Fruit fly (Drosophila melanogaster): ENCODE results near the gene Doc1.

Gene Doc1

dm6 chr3L:8996173-8996767 lies 44.9 kb upstream of the Doc1 start (continued):
- peak; percentile 74 for TF ChIP-seq CG11762 (GFP tag; optimal IDR thresholded peaks at IDR 0.05; ENCODE audit: insufficient read depth)
- peak; percentile 97 for TF ChIP-seq CG32006 (GFP tag; optimal IDR thresholded peaks at IDR 0.05)
- peak; percentile 82 for TF ChIP-seq CG8632 (GFP tag; optimal IDR thresholded peaks at IDR 0.05)
- TF ChIP-seq Smox (GFP tag; optimal IDR thresholded peaks at IDR 0.05), result no peak
- TF ChIP-seq CG34406 (GFP tag; optimal IDR thresholded peaks at IDR 0.05), result peak; percentile 82
- TF ChIP-seq lz (GFP tag; optimal IDR thresholded peaks at IDR 0.05), result peak; percentile 89
- TF ChIP-seq CG8119 (GFP tag; IDR thresholded peaks at IDR 0.05), result peak; percentile 95
- TF ChIP-seq CG31627 (GFP tag; optimal IDR thresholded peaks at IDR 0.05), result peak; percentile 92
- no peak for TF ChIP-seq fkh (GFP tag; optimal IDR thresholded peaks at IDR 0.05)
- TF ChIP-seq CG9139 (GFP tag; optimal IDR thresholded peaks at IDR 0.05), result no peak
- peak; percentile 31 for TF ChIP-seq fd85E (GFP tag; optimal IDR thresholded peaks at IDR 0.05)

- peak; percentile 52 for TF ChIP-seq achi (GFP tag; optimal IDR thresholded peaks at IDR 0.05)
- no peak for TF ChIP-seq Smox (GFP tag; optimal IDR thresholded peaks at IDR 0.05)
- peak; percentile 91 for TF ChIP-seq Blimp-1 (GFP tag; optimal IDR thresholded peaks at IDR 0.05)
- TF ChIP-seq Ets96B (tag; optimal IDR thresholded peaks at IDR 0.05), result no peak
- TF ChIP-seq ss (GFP tag; optimal IDR thresholded peaks at IDR 0.05), result peak in 1 of 2 experiments; percentile 21
- TF ChIP-seq cyc (GFP tag; optimal IDR thresholded peaks at IDR 0.05), result no peak
- TF ChIP-seq CG11902 (GFP tag; optimal IDR thresholded peaks at IDR 0.05), result no peak
- peak; percentile 89 for TF ChIP-seq svp (GFP tag)
- TF ChIP-seq CG3919 (GFP tag; optimal IDR thresholded peaks at IDR 0.05), result peak; percentile 15
- 0 out of 3 replicates have a peak, but pooled peaks have one; percentile 18 for TF ChIP-seq CG6163 (GFP tag; IDR thresholded peaks at IDR 0.05)
- peak; percentile 13 for TF ChIP-seq Sox102F (GFP tag; optimal IDR thresholded peaks at IDR 0.05)
- TF ChIP-seq CG15336 (GFP tag; IDR thresholded peaks at IDR 0.05), result 0 out of 2 replicates have a peak, but pooled peaks have one; percentile 31
- no peak for TF ChIP-seq CG8632 (GFP tag; optimal IDR thresholded peaks at IDR 0.05)
- TF ChIP-seq topi (GFP tag; optimal IDR thresholded peaks at IDR 0.05), result no peak
- TF ChIP-seq net (GFP tag; optimal IDR thresholded peaks at IDR 0.05), result peak; percentile 18
- TF ChIP-seq CG6808 (GFP tag; optimal IDR thresholded peaks at IDR 0.05), result no peak
- no peak for TF ChIP-seq CG8319 (GFP tag; optimal IDR thresholded peaks at IDR 0.05)
- no peak for TF ChIP-seq Eip93F (GFP tag; optimal IDR thresholded peaks at IDR 0.05)
- no peak for TF ChIP-seq Lpt (GFP tag; optimal IDR thresholded peaks at IDR 0.05)
- 0 out of 3 replicates have a peak, but pooled peaks have one; percentile 34 for TF ChIP-seq eg (GFP tag; IDR thresholded peaks at IDR 0.05)
- no peak for TF ChIP-seq Hr39 (GFP tag; optimal IDR thresholded peaks at IDR 0.05)
- no peak for TF ChIP-seq CG16779 (tag; optimal IDR thresholded peaks at IDR 0.05)
- peak; percentile 2 for TF ChIP-seq CG1621 (tag; optimal IDR thresholded peaks at IDR 0.05)
- TF ChIP-seq Eip78C (GFP tag), result peak; percentile 32
- TF ChIP-seq dsx (GFP tag; optimal IDR thresholded peaks at IDR 0.05; ENCODE audit: poor library complexity, severe bottlenecking), result peak; percentile 26
- TF ChIP-seq CG6854 (GFP tag; optimal IDR thresholded peaks at IDR 0.05), result peak; percentile 41
- TF ChIP-seq CG8119 (GFP tag; IDR thresholded peaks at IDR 0.05), result peak; percentile 14; the same call in 1 of the 3 replicates
Observed at dm6 chr3L:8996899-8997685, 44.1 kb upstream of the Doc1 start.

- TF ChIP-seq esn (GFP tag; optimal IDR thresholded peaks at IDR 0.05) (no peak), CG6276 (GFP tag; optimal IDR thresholded peaks at IDR 0.05) (no peak), pdm3 (GFP tag; optimal IDR thresholded peaks at IDR 0.05) (no peak), Eip75B (GFP tag; optimal IDR thresholded peaks at IDR 0.05) (peak; percentile 14), Hr39 (GFP tag; optimal IDR thresholded peaks at IDR 0.05) (peak; percentile 13), CG11902 (GFP tag; optimal IDR thresholded peaks at IDR 0.05) (no peak), fkh (GFP tag; optimal IDR thresholded peaks at IDR 0.05) (peak; percentile 75), cyc (GFP tag; optimal IDR thresholded peaks at IDR 0.05) (no peak), svp (GFP tag) (peak; percentile 83), CG15336 (GFP tag; IDR thresholded peaks at IDR 0.05) (no peak), Eip93F (GFP tag; optimal IDR thresholded peaks at IDR 0.05) (peak; percentile 13), Hr4 (GFP tag; optimal IDR thresholded peaks at IDR 0.05) (no peak), ss (GFP tag; optimal IDR thresholded peaks at IDR 0.05) (no peak), lz (GFP tag; optimal IDR thresholded peaks at IDR 0.05) (peak; percentile 7)
Observed at dm6 chr3L:8997686-8998239, 43.4 kb upstream of the Doc1 start, which contains the start of the genes smg and CG5087. Gene smg (minus strand): TSS chr3L:8997989. Gene CG5087 (plus strand): TSS chr3L:8998184.

Measured in whole organism, prepupa.